Fruit fly (Drosophila melanogaster): Measurements from ENCODE around the gene CG3335.

Gene CG3335

dm6 chr3L:9675528-9675963 is 51.5 kb downstream of the CG3335 start (continued):
- no peak for TF ChIP-seq CG3032 (tag; optimal IDR thresholded peaks at IDR 0.05)
- TF ChIP-seq dsx (GFP tag; optimal IDR thresholded peaks at IDR 0.05; ENCODE audit: poor library complexity, severe bottlenecking) = no peak
- no peak for TF ChIP-seq CG8632 (GFP tag; optimal IDR thresholded peaks at IDR 0.05)
- TF ChIP-seq CG6808 (GFP tag; optimal IDR thresholded peaks at IDR 0.05) = no peak
- TF ChIP-seq CG11294 (GFP tag; IDR thresholded peaks at IDR 0.05) = peak; percentile 26; the same call in 1 of the 2 replicates
- peak; percentile 49 for TF ChIP-seq Eip93F (GFP tag; optimal IDR thresholded peaks at IDR 0.05)
- no peak for TF ChIP-seq Sox14 (GFP tag; optimal IDR thresholded peaks at IDR 0.05)

Measured in whole organism, prepupa.